Worm (Caenorhabditis elegans): ENCODE results near the gene T28H10.1.

The T28H10.1 gene

DNA sequence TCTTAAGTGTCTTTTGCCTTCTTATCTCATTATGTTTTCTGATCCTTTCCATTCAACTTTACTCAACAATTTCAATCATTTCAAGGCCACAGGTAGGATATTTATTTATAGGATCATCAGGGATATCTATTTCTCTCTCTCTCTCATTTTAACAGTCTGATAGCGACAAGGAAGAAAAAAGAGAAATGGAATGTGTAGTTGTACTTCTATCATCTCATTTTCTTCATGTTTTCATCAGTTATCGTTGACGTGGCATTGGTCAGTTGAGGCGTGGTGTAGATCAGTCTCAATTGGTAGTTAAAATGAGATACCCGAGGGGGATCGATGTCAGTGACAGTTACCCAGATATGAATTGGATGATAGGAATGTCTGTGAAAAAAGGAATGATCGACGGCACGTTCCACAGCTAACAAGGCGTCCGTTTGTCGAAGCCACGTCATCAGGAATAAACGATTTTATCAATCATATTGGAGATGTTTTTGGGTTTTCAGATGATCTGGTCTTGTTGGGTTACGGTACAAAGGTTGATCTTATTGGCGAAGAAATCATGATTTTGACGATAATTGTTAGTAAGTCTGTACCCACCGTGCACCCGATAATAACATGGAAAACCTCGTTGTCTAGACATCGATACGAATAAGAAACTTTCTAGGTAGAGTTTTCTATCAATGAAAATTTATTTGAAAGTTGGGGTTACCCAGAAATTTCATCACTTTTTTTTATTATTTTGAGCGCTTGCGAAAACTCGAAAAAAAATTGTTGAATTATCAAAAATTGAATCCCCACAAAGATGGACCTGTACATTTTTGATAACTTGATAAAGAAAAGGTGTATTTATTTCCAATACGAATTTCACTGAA is 50.8 kb downstream of the T28H10.1 start:
- TF ChIP-seq nhr-25 (tag; optimal IDR thresholded peaks at IDR 0.05) (peak; percentile 58), fos-1 (tag; optimal IDR thresholded peaks at IDR 0.05) (no peak), lsy-12 (tag; optimal IDR thresholded peaks at IDR 0.05) (no peak), nhr-43 (tag; optimal IDR thresholded peaks at IDR 0.05; ENCODE audit: poor library complexity, severe bottlenecking) (peak; percentile 63), ama-1 (optimal IDR thresholded peaks at IDR 0.05) (peak; percentile 4), elt-1 (tag; optimal IDR thresholded peaks at IDR 0.05) (no peak), eor-1 (tag; optimal IDR thresholded peaks at IDR 0.05) (no peak), mml-1 (tag; optimal IDR thresholded peaks at IDR 0.05) (no peak), ztf-4 (tag; optimal IDR thresholded peaks at IDR 0.05) (no peak), nhr-77 (tag; optimal IDR thresholded peaks at IDR 0.05) (no peak), nhr-23 (tag; optimal IDR thresholded peaks at IDR 0.05) (peak; percentile 77), ceh-82 (tag; optimal IDR thresholded peaks at IDR 0.05) (no peak), ZK546.5 (tag; optimal IDR thresholded peaks at IDR 0.05) (no peak), R02D3.7 (tag; optimal IDR thresholded peaks at IDR 0.05) (peak; percentile 34), skn-1 (tag; optimal IDR thresholded peaks at IDR 0.05) (no peak), elt-2 (tag; optimal IDR thresholded peaks at IDR 0.05) (no peak), elt-3 (tag; optimal IDR thresholded peaks at IDR 0.05) (peak; percentile 52 to 84 (median 84)), pha-4 (tag; optimal IDR thresholded peaks at IDR 0.05) (no peak), nhr-11 (tag; optimal IDR thresholded peaks at IDR 0.05) (no peak), pqm-1 (tag; optimal IDR thresholded peaks at IDR 0.05) (no peak), lin-15B (tag; optimal IDR thresholded peaks at IDR 0.05) (no peak), snpc-4 (tag; optimal IDR thresholded peaks at IDR 0.05) (no peak), fkh-2 (tag; optimal IDR thresholded peaks at IDR 0.05) (no peak), egl-27 (tag; optimal IDR thresholded peaks at IDR 0.05) (no peak), unc-62 (GFP tag; optimal IDR thresholded peaks at IDR 0.05) (no peak), tbx-2 (tag; optimal IDR thresholded peaks at IDR 0.05) (peak; percentile 37), ceh-28 (tag; optimal IDR thresholded peaks at IDR 0.05) (peak; percentile 42)

All from whole organism, L3 larva.